Worm (Caenorhabditis elegans) whole organism, L4 larva: ENCODE measurements around the gene sdc-3.

Experiments
- F49E8.2 ChIP-seq: sonication (generic microtip); optimal IDR thresholded peaks from 2 replicates; lab custom pipeline; 2016; ENCODE audit warnings: missing compliant biosample characterization, mild to moderate bottlenecking, missing genetic modification characterization, borderline replicate concordance
- ceh-82 ChIP-seq: sonication (generic microtip); optimal IDR thresholded peaks from 2 replicates; lab custom pipeline; 2017; ENCODE audit warnings: missing biosample characterization, missing genetic modification characterization
- dmd-8 ChIP-seq: fragments of 200-800 bp; sonication (Bioruptor generic); IDR thresholded peaks from 2 replicates; pipeline ENCODE4 v1.3.6; 2022; ENCODE audit warnings: missing genetic modification characterization, missing compliant biosample characterization
- fos-1 ChIP-seq: fragments of 150-350 bp; optimal IDR thresholded peaks from 2 replicates; lab custom pipeline; 2014; ENCODE audit warnings: missing biosample characterization, missing genetic modification characterization
- jun-1 ChIP-seq: fragments of 150-350 bp; optimal IDR thresholded peaks from 2 replicates; lab custom pipeline; 2014; ENCODE audit warnings: missing biosample characterization, missing genetic modification reagents, missing genetic modification characterization
- lsy-2 ChIP-seq, 2 experiments: fragments of 150-350 bp in 1 of 2; sonication (generic microtip) in 1 of 2; optimal IDR thresholded peaks; 2 replicates each; lab custom pipeline; 2014 to 2017; ENCODE audit warnings: missing biosample characterization in 2 of 2, missing genetic modification characterization in 2 of 2
- mdl-1 ChIP-seq, 2 experiments: fragments of 150-350 bp in 1 of 2; sonication (generic microtip) in 1 of 2; optimal IDR thresholded peaks; 2 replicates each; lab custom pipeline; 2014 to 2017; ENCODE audit warnings: missing biosample characterization in 2 of 2, missing genetic modification characterization in 2 of 2
- nhr-10 ChIP-seq: fragments of 150-350 bp; optimal IDR thresholded peaks from 2 replicates; lab custom pipeline; 2014; ENCODE audit warnings: missing biosample characterization, missing genetic modification characterization
- unc-62 ChIP-seq, 3 experiments: fragments of 150-350 bp in 1 of 3; sonication (generic microtip); optimal IDR thresholded peaks in 2 of 3; peaks in 1 of 3; 1 replicate in 1 of 3; 2 replicates in 2 of 3; lab custom pipeline; 2014 to 2017; ENCODE audit warnings: missing biosample characterization in 3 of 3, missing genetic modification characterization in 3 of 3, missing genetic modification reagents in 3 of 3, missing genotype in 1 of 3
- zag-1 ChIP-seq: fragments of 150-350 bp; optimal IDR thresholded peaks from 2 replicates; lab custom pipeline; 2014; ENCODE audit warnings: missing biosample characterization, missing genetic modification characterization
- ztf-11 ChIP-seq: fragments of 150-350 bp; optimal IDR thresholded peaks from 2 replicates; lab custom pipeline; 2014; ENCODE audit warnings: missing biosample characterization, missing genetic modification characterization

DNA sequence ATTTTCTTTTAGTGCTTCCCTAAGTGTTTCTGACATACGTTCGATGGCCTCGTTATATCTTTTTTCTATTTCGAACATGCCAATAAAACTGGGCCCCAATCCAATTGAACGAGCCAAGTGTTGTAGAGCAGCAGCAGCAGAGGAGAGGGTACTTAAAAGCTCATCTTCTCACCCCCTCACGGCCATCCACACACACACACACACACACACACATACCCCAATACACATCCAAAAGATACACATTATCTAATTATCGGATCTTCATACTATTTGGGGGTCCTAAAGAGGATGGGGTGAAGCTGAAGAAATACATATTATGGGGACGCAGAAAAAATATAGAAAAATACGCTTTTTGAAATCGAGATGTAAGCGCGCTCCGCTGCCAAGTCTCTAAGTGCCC, 24.7 kb upstream of the sdc-3 start:
- no peak for TF ChIP-seq ceh-82
- no peak for TF ChIP-seq F49E8.2 (tag; lab: Kevin White, UChicago)
- no peak for TF ChIP-seq ztf-11 (tag; lab: Kevin White, UChicago)
- no peak for TF ChIP-seq lsy-2 (tag; optimal IDR thresholded peaks at IDR 0.05; lab: Kevin White, UChicago)
- no peak for TF ChIP-seq fos-1 (tag; lab: Kevin White, UChicago)
- TF ChIP-seq zag-1 (tag; lab: Kevin White, UChicago): no peak
- TF ChIP-seq unc-62 (GFP tag; optimal IDR thresholded peaks at IDR 0.05 in 1 of 2; lab: Kevin White, UChicago): no peak
- no peak for TF ChIP-seq unc-62 (tag; optimal IDR thresholded peaks at IDR 0.05; lab: Kevin White, UChicago)
- no peak for TF ChIP-seq nhr-10 (tag; lab: Kevin White, UChicago)
- TF ChIP-seq dmd-8 (GFP tag; lab: Robert Waterston, UW): no peak
- no peak for TF ChIP-seq jun-1
- TF ChIP-seq mdl-1 (tag; optimal IDR thresholded peaks at IDR 0.05; lab: Kevin White, UChicago): no peak
